Worm (Caenorhabditis elegans): Measurements from ENCODE around the gene K09E2.2.

- no peak for TF ChIP-seq snpc-4 (tag; optimal IDR thresholded peaks at IDR 0.05)
- TF ChIP-seq ztf-11 (tag; optimal IDR thresholded peaks at IDR 0.05), result no peak
- no peak for TF ChIP-seq unc-39 (tag; optimal IDR thresholded peaks at IDR 0.05)
- TF ChIP-seq mep-1 (tag; optimal IDR thresholded peaks at IDR 0.05), result no peak
- no peak for TF ChIP-seq lin-13 (tag; optimal IDR thresholded peaks at IDR 0.05)
- TF ChIP-seq elt-3 (tag; optimal IDR thresholded peaks at IDR 0.05), result no peak
- TF ChIP-seq lin-32 (GFP tag; optimal IDR thresholded peaks at IDR 0.05), result peak; percentile 1
- TF ChIP-seq pha-4 (tag; optimal IDR thresholded peaks at IDR 0.05), result no peak
- no peak for TF ChIP-seq sem-2 (GFP tag; optimal IDR thresholded peaks at IDR 0.05)
- no peak for TF ChIP-seq nhr-2 (tag; optimal IDR thresholded peaks at IDR 0.05)
Measured at ce11 chrX:8638679-8639184, 34.1 kb upstream of the K09E2.2 start.
